Worm (Caenorhabditis elegans) whole organism, mixed stage, embryonic: ENCODE measurements around the gene lec-8.
A peak's percentile ranks its signal among the peaks of the same experiment; 100 is the strongest.

Experiments used
- M03D4.4 ChIP-seq: sonication (generic microtip); optimal IDR thresholded peaks from 2 replicates; lab custom pipeline; 2017; ENCODE audit warnings: mild to moderate bottlenecking, missing genetic modification characterization, missing compliant biosample characterization
- bed-3 ChIP-seq: fragments of 200-800 bp; sonication (Bioruptor generic); optimal IDR thresholded peaks from 3 replicates; lab custom pipeline; 2018; ENCODE audit warnings: mild to moderate bottlenecking, missing genetic modification characterization, moderate library complexity, missing compliant biosample characterization
- blmp-1 ChIP-seq: fragments of 150-350 bp; optimal IDR thresholded peaks from 2 replicates; lab custom pipeline; 2014; ENCODE audit warnings: missing biosample characterization, missing genetic modification characterization
- ceh-39 ChIP-seq: fragments of 150-350 bp; optimal IDR thresholded peaks from 2 replicates; lab custom pipeline; 2014; ENCODE audit warnings: missing biosample characterization, missing genetic modification characterization
- ceh-43 ChIP-seq: fragments of 200-800 bp; sonication (Bioruptor generic); optimal IDR thresholded peaks from 2 replicates; lab custom pipeline; 2018; ENCODE audit warnings: mild to moderate bottlenecking, missing genetic modification characterization, moderate library complexity, missing compliant biosample characterization
- ceh-83 ChIP-seq: fragments of 200-800 bp; sonication (Bioruptor generic); optimal IDR thresholded peaks from 2 replicates; lab custom pipeline; 2018; ENCODE audit warnings: mild to moderate bottlenecking, missing genetic modification characterization, missing compliant biosample characterization
- ces-1 ChIP-seq: fragments of 150-350 bp; optimal IDR thresholded peaks from 2 replicates; lab custom pipeline; 2014; ENCODE audit warnings: missing biosample characterization, missing genetic modification reagents, missing genetic modification characterization
- cnd-1 ChIP-seq: fragments of 200-800 bp; sonication (Bioruptor generic); optimal IDR thresholded peaks from 2 replicates; lab custom pipeline; 2018; ENCODE audit warnings: mild to moderate bottlenecking, missing genetic modification characterization, missing compliant biosample characterization
- drap-1 ChIP-seq: fragments of 200-800 bp; sonication (Bioruptor generic); optimal IDR thresholded peaks from 3 replicates; lab custom pipeline; 2018; ENCODE audit warnings: mild to moderate bottlenecking, missing genetic modification characterization, missing compliant biosample characterization
- elt-1 ChIP-seq: sonication (generic microtip); optimal IDR thresholded peaks from 2 replicates; lab custom pipeline; 2017; ENCODE audit warnings: missing genetic modification characterization, mild to moderate bottlenecking, missing compliant biosample characterization, antibody characterized with exemption, moderate library complexity, borderline replicate concordance; ENCODE audit not compliant: insufficient read depth
- elt-3 ChIP-seq: fragments of 150-350 bp; optimal IDR thresholded peaks from 2 replicates; lab custom pipeline; 2014; ENCODE audit warnings: missing biosample characterization, missing genetic modification characterization
- flh-1 ChIP-seq: fragments of 200-800 bp; sonication (Bioruptor generic); optimal IDR thresholded peaks from 2 replicates; lab custom pipeline; 2018; ENCODE audit warnings: mild to moderate bottlenecking, missing genetic modification characterization, moderate library complexity, missing compliant biosample characterization
- ham-2 ChIP-seq: fragments of 200-800 bp; sonication (Bioruptor generic); optimal IDR thresholded peaks from 2 replicates; lab custom pipeline; 2018; ENCODE audit warnings: mild to moderate bottlenecking, missing genetic modification characterization, missing compliant biosample characterization
- hlh-1 ChIP-seq: fragments of 150-350 bp; optimal IDR thresholded peaks from 2 replicates; lab custom pipeline; 2014; ENCODE audit warnings: missing biosample characterization, missing genetic modification reagents, missing genetic modification characterization
- lin-13 ChIP-seq: fragments of 150-350 bp; optimal IDR thresholded peaks from 2 replicates; lab custom pipeline; 2014; ENCODE audit warnings: missing biosample characterization, missing genetic modification characterization
- lsy-2 ChIP-seq: fragments of 150-350 bp; optimal IDR thresholded peaks from 2 replicates; lab custom pipeline; 2014; ENCODE audit warnings: missing biosample characterization, missing genetic modification characterization
- mep-1 ChIP-seq: fragments of 150-350 bp; optimal IDR thresholded peaks from 2 replicates; lab custom pipeline; 2017; ENCODE audit warnings: missing biosample characterization, missing genetic modification reagents, missing genetic modification characterization, inconsistent platforms
- mls-2 ChIP-seq: sonication (generic microtip); optimal IDR thresholded peaks from 2 replicates; lab custom pipeline; 2016; ENCODE audit warnings: mild to moderate bottlenecking, missing genetic modification characterization, moderate library complexity, missing compliant biosample characterization
- nhr-2 ChIP-seq: fragments of 150-350 bp; optimal IDR thresholded peaks from 2 replicates; lab custom pipeline; 2014; ENCODE audit warnings: missing biosample characterization, missing genetic modification characterization
- nhr-237 ChIP-seq: fragments of 150-350 bp; optimal IDR thresholded peaks from 2 replicates; lab custom pipeline; 2014; ENCODE audit warnings: missing biosample characterization, missing genetic modification characterization
- nhr-76 ChIP-seq: sonication (generic microtip); optimal IDR thresholded peaks from 2 replicates; lab custom pipeline; 2017; ENCODE audit warnings: missing biosample characterization, missing genetic modification characterization
- pha-4 ChIP-seq: fragments of 150-350 bp; optimal IDR thresholded peaks from 2 replicates; lab custom pipeline; 2018; ENCODE audit warnings: missing biosample characterization, missing genetic modification reagents, missing genetic modification characterization
- sem-2 ChIP-seq: fragments of 200-800 bp; sonication (Bioruptor generic); optimal IDR thresholded peaks from 2 replicates; lab custom pipeline; 2018; ENCODE audit warnings: mild to moderate bottlenecking, missing genetic modification characterization, missing compliant biosample characterization
- snpc-4 ChIP-seq: fragments of 150-350 bp; optimal IDR thresholded peaks from 2 replicates; lab custom pipeline; 2014; ENCODE audit warnings: missing biosample characterization, missing genetic modification characterization
- sptf-1 ChIP-seq: sonication (generic microtip); optimal IDR thresholded peaks from 2 replicates; lab custom pipeline; 2017; ENCODE audit warnings: mild to moderate bottlenecking, missing genetic modification characterization, moderate library complexity, missing compliant biosample characterization
- unc-120 ChIP-seq: sonication (generic microtip); optimal IDR thresholded peaks from 2 replicates; lab custom pipeline; 2017; ENCODE audit warnings: missing genetic modification characterization, missing compliant biosample characterization; ENCODE audit not compliant: poor library complexity, severe bottlenecking
- unc-62 ChIP-seq: fragments of 150-350 bp; optimal IDR thresholded peaks from 2 replicates; lab custom pipeline; 2014; ENCODE audit warnings: missing biosample characterization, missing genetic modification reagents, missing genetic modification characterization
- zip-8 ChIP-seq: fragments of 150-350 bp; optimal IDR thresholded peaks from 2 replicates; lab custom pipeline; 2014; ENCODE audit warnings: missing biosample characterization, missing genetic modification characterization
- ztf-11 ChIP-seq: fragments of 150-350 bp; optimal IDR thresholded peaks from 2 replicates; lab custom pipeline; 2014; ENCODE audit warnings: missing biosample characterization, missing genetic modification characterization

Gene lec-8

ce11 chrX:9850258-9850657 is at the start of gene lec-8:
Gene lec-8, plus strand, starts transcription at chrX:9850571.
- TF ChIP-seq nhr-2 (tag; lab: Kevin White, UChicago) (no peak), lsy-2 (no peak), lin-13 (tag; lab: Kevin White, UChicago) (no peak), M03D4.4 (tag; lab: Kevin White, UChicago) (no peak), ceh-43 (GFP tag; lab: Kevin White, UChicago) (no peak), hlh-1 (tag; lab: Kevin White, UChicago) (no peak), cnd-1 (tag; lab: Kevin White, UChicago) (no peak), pha-4 (tag; lab: Kevin White, UChicago) (no peak), zip-8 (tag; lab: Kevin White, UChicago) (no peak), unc-62 (GFP tag; lab: Kevin White, UChicago) (no peak), drap-1 (no peak), mep-1 (tag; lab: Kevin White, UChicago) (no peak), ztf-11 (tag; lab: Kevin White, UChicago) (no peak), snpc-4 (tag; lab: Kevin White, UChicago) (no peak), sptf-1 (no peak), nhr-76 (tag; lab: Kevin White, UChicago) (no peak), ceh-83 (no peak), ces-1 (GFP tag; lab: Kevin White, UChicago) (no peak), ceh-39 (no peak), unc-120 (tag; lab: Kevin White, UChicago) (no peak)

ce11 chrX:9803603-9804002 is 46.8 kb upstream of the lec-8 start:
- TF ChIP-seq mep-1 (tag; lab: Kevin White, UChicago), result no peak
- TF ChIP-seq ces-1 (GFP tag; lab: Kevin White, UChicago), result peak; percentile 97
- TF ChIP-seq mls-2 (tag; lab: Kevin White, UChicago), result no peak

- TF ChIP-seq flh-1 (no peak), elt-1 (no peak)
Measured at ce11 chrX:9804735-9805134, 45.6 kb upstream of the lec-8 start.

- TF ChIP-seq sem-2 (GFP tag; lab: Kevin White, UChicago) (no peak), ces-1 (GFP tag; lab: Kevin White, UChicago) (peak; percentile 96), snpc-4 (tag; lab: Kevin White, UChicago) (no peak), blmp-1 (tag; lab: Kevin White, UChicago) (no peak), zip-8 (tag; lab: Kevin White, UChicago) (no peak)
Measured at ce11 chrX:9805426-9805825, 44.9 kb upstream of the lec-8 start.

ce11 chrX:9807377-9808048 is 42.9 kb upstream of the lec-8 start, which contains the start of gene lgc-47:
Gene lgc-47, minus strand, starts transcription at chrX:9807662.
- TF ChIP-seq ces-1 (GFP tag; lab: Kevin White, UChicago) (peak; percentile 4), nhr-237 (tag; lab: Kevin White, UChicago) (no peak), ham-2 (GFP tag; lab: Kevin White, UChicago) (no peak)

- TF ChIP-seq bed-3 (GFP tag; lab: Kevin White, UChicago) (no peak), pha-4 (tag; lab: Kevin White, UChicago) (no peak), snpc-4 (tag; lab: Kevin White, UChicago) (no peak), elt-3 (tag; lab: Kevin White, UChicago) (no peak), lsy-2 (no peak), nhr-237 (tag; lab: Kevin White, UChicago) (no peak), sptf-1 (no peak)
- TF ChIP-seq, all 35 proteins: peak for 0
Measured at ce11 chrX:9814132-9814811, 36.1 kb upstream of the lec-8 start.
